Fruit fly (Drosophila melanogaster) whole organism, pupa: ENCODE results near the gene HIP-R.

ENCODE experiments used
- CG10348 ChIP-seq: fragments of 200-800 bp; sonication (Bioruptor generic); IDR thresholded peaks from 2 replicates; pipeline ENCODE4 v1.3.6; 2022; ENCODE audit warnings: missing biosample characterization, missing genetic modification characterization
- CG12605 ChIP-seq: fragments of 200-800 bp; sonication (Bioruptor generic); IDR thresholded peaks from 2 replicates; pipeline ENCODE4 v1.3.6; 2022; ENCODE audit warnings: missing biosample characterization, missing genetic modification characterization
- CG13204 ChIP-seq: fragments of 200-800 bp; sonication (Bioruptor generic); optimal IDR thresholded peaks from 2 replicates; lab custom pipeline; 2018; ENCODE audit warnings: missing biosample characterization, mild to moderate bottlenecking, missing genetic modification characterization, moderate library complexity
- CG14655 ChIP-seq: fragments of 200-800 bp; sonication (Bioruptor generic); optimal IDR thresholded peaks from 3 replicates; lab custom pipeline; 2017; ENCODE audit warnings: mild to moderate bottlenecking, missing biosample characterization, missing genetic modification reagents, missing genetic modification characterization
- CG15710 ChIP-seq: fragments of 200-800 bp; sonication (Bioruptor generic); optimal IDR thresholded peaks from 2 replicates; lab custom pipeline; 2018; ENCODE audit warnings: missing biosample characterization, mild to moderate bottlenecking, missing genetic modification characterization, moderate library complexity
- CG17806 ChIP-seq: fragments of 200-800 bp; sonication (Bioruptor generic); optimal IDR thresholded peaks from 2 replicates; lab custom pipeline; 2018; ENCODE audit warnings: missing biosample characterization, mild to moderate bottlenecking, missing genetic modification characterization, moderate library complexity
- CG32121 ChIP-seq: fragments of 200-800 bp; sonication (Bioruptor generic); IDR thresholded peaks from 2 replicates; pipeline ENCODE4 v1.3.6; 2022; ENCODE audit warnings: missing biosample characterization, missing genetic modification characterization
- CG34367 ChIP-seq: fragments of 200-800 bp; sonication (Bioruptor generic); optimal IDR thresholded peaks from 2 replicates; lab custom pipeline; 2018; ENCODE audit warnings: missing biosample characterization, mild to moderate bottlenecking, missing genetic modification characterization
- CG4496 ChIP-seq: fragments of 200-800 bp; sonication (Bioruptor generic); IDR thresholded peaks from 3 replicates; pipeline ENCODE4 v1.3.6; 2022; ENCODE audit warnings: missing biosample characterization, missing genetic modification characterization
- CG8159 ChIP-seq: fragments of 200-800 bp; sonication (Bioruptor generic); optimal IDR thresholded peaks from 3 replicates; lab custom pipeline; 2018; ENCODE audit warnings: missing biosample characterization, mild to moderate bottlenecking, missing genetic modification characterization, moderate library complexity
- CG8301 ChIP-seq: fragments of 200-800 bp; sonication (Bioruptor generic); optimal IDR thresholded peaks from 2 replicates; lab custom pipeline; 2018; ENCODE audit warnings: missing biosample characterization, mild to moderate bottlenecking, missing genetic modification characterization
- CG9948 ChIP-seq: fragments of 200-800 bp; sonication (Bioruptor generic); optimal IDR thresholded peaks from 2 replicates; lab custom pipeline; 2018; ENCODE audit warnings: missing biosample characterization, mild to moderate bottlenecking, missing genetic modification characterization, moderate library complexity
- D1 ChIP-seq: fragments of 200-800 bp; sonication (Bioruptor generic); optimal IDR thresholded peaks from 2 replicates; lab custom pipeline; 2018; ENCODE audit warnings: missing biosample characterization, mild to moderate bottlenecking, missing genetic modification characterization, moderate library complexity
- EcR ChIP-seq: fragments of 200-800 bp; sonication (Bioruptor generic); optimal IDR thresholded peaks from 3 replicates; lab custom pipeline; 2019; ENCODE audit warnings: missing biosample characterization, missing genetic modification characterization, mild to moderate bottlenecking, moderate library complexity, missing genetic modification reagents
- Ets98B ChIP-seq: fragments of 200-800 bp; sonication (Bioruptor generic); IDR thresholded peaks from 2 replicates; pipeline ENCODE4 v1.3.6; 2022; ENCODE audit warnings: missing biosample characterization, missing genetic modification characterization
- Pif1A ChIP-seq: fragments of 200-800 bp; sonication (Bioruptor generic); optimal IDR thresholded peaks from 3 replicates; lab custom pipeline; 2016; ENCODE audit warnings: missing biosample characterization, missing genetic modification characterization
- Pif1B ChIP-seq: fragments of 200-800 bp; sonication (Bioruptor generic); optimal IDR thresholded peaks from 3 replicates; lab custom pipeline; 2016; ENCODE audit warnings: missing biosample characterization, missing genetic modification characterization
- Snoo ChIP-seq: fragments of 200-800 bp; sonication (Bioruptor generic); optimal IDR thresholded peaks from 3 replicates; lab custom pipeline; 2017; ENCODE audit warnings: missing biosample characterization, mild to moderate bottlenecking, missing genetic modification characterization, inconsistent platforms
- fd96Ca ChIP-seq: fragments of 200-800 bp; sonication (Bioruptor generic); IDR thresholded peaks from 3 replicates; pipeline ENCODE4 v1.3.6; 2022; ENCODE audit warnings: missing biosample characterization, missing genetic modification characterization
- gl ChIP-seq: fragments of 200-800 bp; sonication (Bioruptor generic); optimal IDR thresholded peaks from 2 replicates; lab custom pipeline; 2018; ENCODE audit warnings: missing biosample characterization, mild to moderate bottlenecking, missing genetic modification characterization
- rn ChIP-seq: fragments of 200-800 bp; sonication (Bioruptor generic); IDR thresholded peaks from 2 replicates; pipeline ENCODE4 v1.3.6; 2022; ENCODE audit warnings: missing biosample characterization, missing genetic modification characterization

HIP-R gene

dm6 chrX:3744492-3745263, 45.1 kb upstream of the HIP-R start:
- no peak for TF ChIP-seq CG8301
- TF ChIP-seq rn (GFP tag; lab: Robert Waterston, UW): no peak
- TF ChIP-seq D1 (tag; lab: Kevin White, UChicago): no peak
- TF ChIP-seq Ets98B (GFP tag; lab: Robert Waterston, UW): peak; percentile 33; the same call in 1 of the 2 replicates
- no peak for TF ChIP-seq CG15710 (tag; lab: Kevin White, UChicago)
- TF ChIP-seq CG14655 (GFP tag; lab: Kevin White, UChicago): no peak
- TF ChIP-seq CG12605 (GFP tag; lab: Robert Waterston, UW): peak; percentile 78
- no peak for TF ChIP-seq CG17806
- peak; percentile 51; the same call in 2 of the 3 replicates for TF ChIP-seq fd96Ca
- TF ChIP-seq Snoo (tag; lab: Kevin White, UChicago): no peak
- peak; percentile 43; the same call in 1 of the 3 replicates for TF ChIP-seq CG4496
- TF ChIP-seq gl (tag; lab: Kevin White, UChicago): peak; percentile 76
- TF ChIP-seq EcR (GFP tag; lab: Kevin White, UChicago): peak; percentile 94
- TF ChIP-seq CG32121: peak; percentile 69
- TF ChIP-seq CG9948 (tag; lab: Kevin White, UChicago): no peak
- no peak for TF ChIP-seq Pif1A (GFP tag; lab: Kevin White, UChicago)
- no peak for TF ChIP-seq CG8159
- peak; percentile 43 for TF ChIP-seq CG13204
- TF ChIP-seq Pif1B: no peak
- peak; percentile 53 for TF ChIP-seq CG34367 (tag; lab: Kevin White, UChicago)
- no peak for TF ChIP-seq CG10348 (GFP tag; lab: Robert Waterston, UW)

- no peak for TF ChIP-seq Snoo (tag; lab: Kevin White, UChicago)
- TF ChIP-seq CG32121: peak; percentile 23; the same call in 1 of the 2 replicates
- no peak for TF ChIP-seq Pif1B
- TF ChIP-seq CG8301: peak; percentile 14
These were observed 44.6 kb upstream of the HIP-R start for dm6 chrX:3745264-3745564.

- TF ChIP-seq rn (GFP tag; lab: Robert Waterston, UW): no peak
- TF ChIP-seq fd96Ca: no peak
- no peak for TF ChIP-seq CG14655 (GFP tag; lab: Kevin White, UChicago)
- TF ChIP-seq Pif1A (GFP tag; lab: Kevin White, UChicago): no peak
- no peak for TF ChIP-seq CG15710 (tag; lab: Kevin White, UChicago)
- TF ChIP-seq CG8301: no peak
- no peak for TF ChIP-seq Pif1B
- TF ChIP-seq CG12605 (GFP tag; lab: Robert Waterston, UW): no peak
- TF ChIP-seq CG4496: 0 out of 3 replicates have a peak, but pooled peaks have one; percentile 6
- no peak for TF ChIP-seq CG17806
- no peak for TF ChIP-seq Ets98B (GFP tag; lab: Robert Waterston, UW)
- TF ChIP-seq EcR (GFP tag; lab: Kevin White, UChicago): peak; percentile 42
- TF ChIP-seq CG34367 (tag; lab: Kevin White, UChicago): no peak
- no peak for TF ChIP-seq D1 (tag; lab: Kevin White, UChicago)
- TF ChIP-seq CG10348 (GFP tag; lab: Robert Waterston, UW): no peak
- TF ChIP-seq CG13204: peak; percentile 74
- peak; percentile 41; the same call in 1 of the 2 replicates for TF ChIP-seq CG32121
These were observed 42.9 kb upstream of the HIP-R start for dm6 chrX:3746898-3747297.

- peak; percentile 23 for TF ChIP-seq CG34367 (tag; lab: Kevin White, UChicago)
- peak; percentile 34 for TF ChIP-seq CG17806
- peak; percentile 56 for TF ChIP-seq CG9948 (tag; lab: Kevin White, UChicago)
- TF ChIP-seq CG8159: peak; percentile 54
- TF ChIP-seq fd96Ca: no peak
- TF ChIP-seq CG8301: no peak
- peak; percentile 48 for TF ChIP-seq CG14655 (GFP tag; lab: Kevin White, UChicago)
- TF ChIP-seq CG10348 (GFP tag; lab: Robert Waterston, UW): no peak
- TF ChIP-seq Pif1A (GFP tag; lab: Kevin White, UChicago): peak; percentile 13
- TF ChIP-seq CG32121: no peak
- peak; percentile 28 for TF ChIP-seq CG15710 (tag; lab: Kevin White, UChicago)
These were observed 42.2 kb upstream of the HIP-R start for dm6 chrX:3747566-3747965.

- no peak for TF ChIP-seq EcR (GFP tag; lab: Kevin White, UChicago)
- TF ChIP-seq rn (GFP tag; lab: Robert Waterston, UW): peak; percentile 74
- peak; percentile 91 for TF ChIP-seq CG4496
- TF ChIP-seq Pif1B: peak; percentile 81
- peak; percentile 95 for TF ChIP-seq CG15710 (tag; lab: Kevin White, UChicago)
- TF ChIP-seq Pif1A (GFP tag; lab: Kevin White, UChicago): peak; percentile 87
- TF ChIP-seq D1 (tag; lab: Kevin White, UChicago): peak; percentile 84
- TF ChIP-seq CG12605 (GFP tag; lab: Robert Waterston, UW): peak; percentile 72; the same call in 1 of the 2 replicates
- peak; percentile 91 for TF ChIP-seq CG17806
- peak; percentile 70 for TF ChIP-seq CG13204
- TF ChIP-seq CG8301: peak; percentile 94
- TF ChIP-seq CG10348 (GFP tag; lab: Robert Waterston, UW): peak; percentile 78
- TF ChIP-seq Ets98B (GFP tag; lab: Robert Waterston, UW): peak; percentile 82
- peak; percentile 83 for TF ChIP-seq gl (tag; lab: Kevin White, UChicago)
- peak; percentile 90 for TF ChIP-seq Snoo (tag; lab: Kevin White, UChicago)
- peak; percentile 96 for TF ChIP-seq CG8159
- TF ChIP-seq CG14655 (GFP tag; lab: Kevin White, UChicago): peak; percentile 95
- TF ChIP-seq fd96Ca: peak; percentile 80
- peak; percentile 90 for TF ChIP-seq CG32121
- TF ChIP-seq CG34367 (tag; lab: Kevin White, UChicago): peak; percentile 95
- TF ChIP-seq CG9948 (tag; lab: Kevin White, UChicago): peak; percentile 95
These were observed 41.5 kb upstream of the HIP-R start for dm6 chrX:3748248-3748647.
